Worm (Caenorhabditis elegans) whole organism, young adult: ENCODE data around the gene Y54G2A.13.

Source experiments
- F57A8.1 ChIP-seq: fragments of 200-800 bp; sonication (Bioruptor generic); optimal IDR thresholded peaks from 2 replicates; lab custom pipeline; 2018; ENCODE audit warnings: mild to moderate bottlenecking, missing genetic modification characterization, moderate library complexity, missing compliant biosample characterization
- K11D2.4 ChIP-seq: fragments of 200-800 bp; sonication (Bioruptor generic); IDR thresholded peaks from 2 replicates; pipeline ENCODE4 v1.3.6; 2022; ENCODE audit warnings: missing genetic modification reagents, missing genetic modification characterization, missing compliant biosample characterization
- K12H6.12 ChIP-seq: fragments of 200-800 bp; sonication (Bioruptor generic); optimal IDR thresholded peaks from 2 replicates; lab custom pipeline; 2018; ENCODE audit warnings: mild to moderate bottlenecking, missing genetic modification characterization, missing compliant biosample characterization
- Y53F4B.3 ChIP-seq: fragments of 200-800 bp; sonication (Bioruptor generic); IDR thresholded peaks from 2 replicates; pipeline ENCODE4 v1.3.6; 2022; ENCODE audit warnings: missing genetic modification reagents, missing genetic modification characterization, missing compliant biosample characterization
- aptf-2 ChIP-seq: fragments of 200-800 bp; sonication (Bioruptor generic); conservative IDR thresholded peaks from 2 replicates; pipeline ENCODE4 v1.3.6; 2022; ENCODE audit warnings: missing genetic modification reagents, missing genetic modification characterization, missing compliant biosample characterization
- atf-7 ChIP-seq: sonication (generic microtip); optimal IDR thresholded peaks from 2 replicates; lab custom pipeline; 2017; ENCODE audit warnings: mild to moderate bottlenecking, missing genetic modification characterization, missing compliant biosample characterization
- attf-3 ChIP-seq: fragments of 200-800 bp; sonication (Bioruptor generic); conservative IDR thresholded peaks from 2 replicates; pipeline ENCODE4 v1.3.6; 2022; ENCODE audit warnings: missing genetic modification reagents, missing genetic modification characterization, missing compliant biosample characterization
- bed-1 ChIP-seq: fragments of 200-800 bp; sonication (Bioruptor generic); IDR thresholded peaks from 2 replicates; pipeline ENCODE4 v1.3.6; 2022; ENCODE audit warnings: missing genetic modification reagents, missing genetic modification characterization, missing compliant biosample characterization
- bed-2 ChIP-seq: fragments of 200-800 bp; sonication (Bioruptor generic); IDR thresholded peaks from 2 replicates; pipeline ENCODE4 v1.3.6; 2022; ENCODE audit warnings: missing genetic modification reagents, missing genetic modification characterization, missing compliant biosample characterization
- chd-7 ChIP-seq: sonication (generic microtip); optimal IDR thresholded peaks from 2 replicates; lab custom pipeline; 2016; ENCODE audit warnings: mild to moderate bottlenecking, missing genetic modification characterization, moderate library complexity, missing compliant biosample characterization
- dox-1 ChIP-seq: fragments of 200-800 bp; sonication (Bioruptor generic); IDR thresholded peaks from 2 replicates; pipeline ENCODE4 v1.3.6; 2022; ENCODE audit warnings: missing genetic modification reagents, missing genetic modification characterization, missing compliant biosample characterization
- dpl-1 ChIP-seq: fragments of 150-350 bp; optimal IDR thresholded peaks from 2 replicates; lab custom pipeline; 2014; ENCODE audit warnings: missing biosample characterization, missing genetic modification reagents, missing genetic modification characterization
- him-1 ChIP-seq: sonication (generic microtip); optimal IDR thresholded peaks from 2 replicates; lab custom pipeline; 2016; ENCODE audit warnings: missing genotype, missing genetic modification reagents, missing genetic modification characterization, missing compliant biosample characterization
- hlh-12 ChIP-seq: sonication (generic microtip); optimal IDR thresholded peaks from 2 replicates; lab custom pipeline; 2016; ENCODE audit warnings: missing genetic modification characterization, missing compliant biosample characterization
- hsf-1 ChIP-seq: fragments of 200-800 bp; sonication (Bioruptor generic); IDR thresholded peaks from 2 replicates; pipeline ENCODE4 v1.3.6; 2022; ENCODE audit warnings: missing genetic modification reagents, missing genetic modification characterization, missing compliant biosample characterization
- lin-40 ChIP-seq: sonication (generic microtip); optimal IDR thresholded peaks from 2 replicates; lab custom pipeline; 2016; ENCODE audit warnings: missing genetic modification characterization, mild to moderate bottlenecking, missing compliant biosample characterization, missing genotype, missing genetic modification reagents
- lir-1 ChIP-seq: fragments of 200-800 bp; sonication (Bioruptor generic); conservative IDR thresholded peaks from 2 replicates; pipeline ENCODE4 v1.3.6; 2022; ENCODE audit warnings: missing genetic modification reagents, missing genetic modification characterization, missing compliant biosample characterization
- lsl-1 ChIP-seq: fragments of 200-800 bp; sonication (Bioruptor generic); optimal IDR thresholded peaks from 2 replicates; lab custom pipeline; 2018; ENCODE audit warnings: mild to moderate bottlenecking, missing genetic modification characterization, moderate library complexity, missing compliant biosample characterization
- madf-10 ChIP-seq: sonication (generic microtip); optimal IDR thresholded peaks from 2 replicates; lab custom pipeline; 2016; ENCODE audit warnings: mild to moderate bottlenecking, missing genetic modification characterization, missing compliant biosample characterization
- mes-4 ChIP-seq: sonication (generic microtip); optimal IDR thresholded peaks from 2 replicates; lab custom pipeline; 2016; ENCODE audit warnings: missing genotype, missing genetic modification characterization, missing compliant biosample characterization
- mxl-1 ChIP-seq: sonication (generic microtip); optimal IDR thresholded peaks from 2 replicates; lab custom pipeline; 2016; ENCODE audit warnings: missing genetic modification characterization, missing compliant biosample characterization
- nfyb-1 ChIP-seq: fragments of 200-800 bp; sonication (Bioruptor generic); IDR thresholded peaks from 2 replicates; pipeline ENCODE4 v1.3.6; 2022; ENCODE audit warnings: missing genetic modification reagents, missing genetic modification characterization, missing compliant biosample characterization
- nhr-80 ChIP-seq: sonication (generic microtip); optimal IDR thresholded peaks from 2 replicates; lab custom pipeline; 2016; ENCODE audit warnings: missing genetic modification characterization, missing compliant biosample characterization
- rcor-1 ChIP-seq: fragments of 200-800 bp; sonication (Bioruptor generic); IDR thresholded peaks from 2 replicates; pipeline ENCODE4 v1.3.6; 2022; ENCODE audit warnings: missing genetic modification reagents, missing genetic modification characterization, missing compliant biosample characterization
- sea-2 ChIP-seq: fragments of 200-800 bp; sonication (Bioruptor generic); IDR thresholded peaks from 2 replicates; pipeline ENCODE4 v1.3.6; 2022; ENCODE audit warnings: missing genetic modification characterization, missing compliant biosample characterization
- snpc-1.1 ChIP-seq: sonication (generic microtip); optimal IDR thresholded peaks from 2 replicates; lab custom pipeline; 2017; ENCODE audit warnings: missing genetic modification characterization, mild to moderate bottlenecking, missing compliant biosample characterization, antibody characterized with exemption, moderate library complexity, missing genotype, missing genetic modification reagents; ENCODE audit not compliant: insufficient read depth
- snpc-1.3 ChIP-seq: sonication (generic microtip); optimal IDR thresholded peaks from 2 replicates; lab custom pipeline; 2017; ENCODE audit warnings: missing genetic modification characterization, mild to moderate bottlenecking, missing compliant biosample characterization, antibody characterized with exemption, moderate library complexity, missing genotype, missing genetic modification reagents; ENCODE audit not compliant: insufficient read depth
- snpc-3.4 ChIP-seq: sonication (generic microtip); optimal IDR thresholded peaks from 2 replicates; lab custom pipeline; 2017; ENCODE audit warnings: missing genetic modification characterization, mild to moderate bottlenecking, missing compliant biosample characterization, antibody characterized with exemption, moderate library complexity, missing genotype, missing genetic modification reagents
- snpc-4 ChIP-seq, 5 experiments: fragments of 150-350 bp in 1 of 5; sonication (generic microtip) in 4 of 5; optimal IDR thresholded peaks; 2 replicates each; lab custom pipeline; 2014 to 2018; ENCODE audit warnings: missing genetic modification characterization in 5 of 5, missing biosample characterization in 3 of 5, antibody characterized with exemption in 2 of 5, mild to moderate bottlenecking in 2 of 5, missing compliant biosample characterization in 2 of 5, missing genotype in 2 of 5, moderate library complexity in 2 of 5, missing genetic modification reagents in 1 of 5
- tbp1 ChIP-seq: fragments of 200-800 bp; sonication (Bioruptor generic); optimal IDR thresholded peaks from 2 replicates; lab custom pipeline; 2018; ENCODE audit warnings: mild to moderate bottlenecking, missing genetic modification characterization, missing compliant biosample characterization
- tlf-1 ChIP-seq: fragments of 200-800 bp; sonication (Bioruptor generic); optimal IDR thresholded peaks from 2 replicates; lab custom pipeline; 2018; ENCODE audit warnings: mild to moderate bottlenecking, missing genetic modification characterization, missing compliant biosample characterization
- unc-62 ChIP-seq: fragments of 150-350 bp; optimal IDR thresholded peaks from 2 replicates; lab custom pipeline; 2014; ENCODE audit warnings: missing biosample characterization, missing genetic modification reagents, missing genetic modification characterization
- xnd-1 ChIP-seq: sonication (generic microtip); optimal IDR thresholded peaks from 2 replicates; lab custom pipeline; 2016; ENCODE audit warnings: missing genotype, missing genetic modification reagents, missing genetic modification characterization, missing compliant biosample characterization
- zfh-2 ChIP-seq: fragments of 200-800 bp; sonication (Bioruptor generic); conservative IDR thresholded peaks from 2 replicates; pipeline ENCODE4 v1.3.6; 2022; ENCODE audit warnings: missing genetic modification reagents, missing genetic modification characterization, missing compliant biosample characterization
- ztf-26 ChIP-seq: sonication (generic microtip); optimal IDR thresholded peaks from 2 replicates; lab custom pipeline; 2017; ENCODE audit warnings: missing genetic modification characterization, missing compliant biosample characterization
- ztf-28 ChIP-seq: fragments of 200-800 bp; sonication (Bioruptor generic); IDR thresholded peaks from 2 replicates; pipeline ENCODE4 v1.3.6; 2022; ENCODE audit warnings: missing genetic modification reagents, missing genetic modification characterization, missing compliant biosample characterization
- ztf-3 ChIP-seq: fragments of 200-800 bp; sonication (Bioruptor generic); optimal IDR thresholded peaks from 2 replicates; lab custom pipeline; 2018; ENCODE audit warnings: mild to moderate bottlenecking, missing genetic modification characterization, missing compliant biosample characterization

The Y54G2A.13 gene

ce11 chrIV:2826335-2826734 lies 6.8 kb upstream of the Y54G2A.13 start:
- TF ChIP-seq lir-1 (no peak), nhr-80 (tag; lab: Kevin White, UChicago) (peak; percentile 58)

- TF ChIP-seq snpc-4 (GFP tag; optimal IDR thresholded peaks at IDR 0.05; lab: Kevin White, UChicago) (peak; percentile 89), snpc-4 (tag; optimal IDR thresholded peaks at IDR 0.05; lab: Kevin White, UChicago) (peak; percentile 77 to 95 (median 90)), rcor-1 (GFP tag; lab: Robert Waterston, UW) (no peak), zfh-2 (GFP tag; lab: Robert Waterston, UW) (no peak), Y53F4B.3 (GFP tag; lab: Robert Waterston, UW) (no peak), tbp1 (peak; percentile 37), atf-7 (tag; lab: Kevin White, UChicago) (peak; percentile 3), dox-1 (GFP tag; lab: Robert Waterston, UW) (no peak), F57A8.1 (no peak), lsl-1 (peak; percentile 5), aptf-2 (GFP tag; lab: Robert Waterston, UW) (no peak), snpc-1.3 (tag; lab: Kevin White, UChicago) (peak; percentile 45), him-1 (tag; lab: Kevin White, UChicago) (peak; percentile 83), K12H6.12 (tag; lab: Kevin White, UChicago) (no peak), snpc-1.1 (tag; lab: Kevin White, UChicago) (peak; percentile 94), snpc-3.4 (tag; lab: Kevin White, UChicago) (peak; percentile 76), hsf-1 (GFP tag; lab: Robert Waterston, UW) (no peak), lin-40 (tag; lab: Kevin White, UChicago) (no peak), K11D2.4 (GFP tag; lab: Robert Waterston, UW) (no peak)
These were observed 6.0 kb upstream of the Y54G2A.13 start for ce11 chrIV:2825460-2826103.

- TF ChIP-seq F57A8.1 (no peak), ztf-28 (GFP tag; lab: Robert Waterston, UW) (no peak), mxl-1 (tag; lab: Kevin White, UChicago) (no peak), chd-7 (tag; lab: Kevin White, UChicago) (no peak), hlh-12 (tag; lab: Kevin White, UChicago) (no peak), dpl-1 (no peak), mes-4 (tag; lab: Kevin White, UChicago) (no peak), sea-2 (no peak), unc-62 (no peak)
- TF ChIP-seq, all 124 proteins: peak for 0
These were observed 3.9 kb upstream of the Y54G2A.13 start, which contains the start of gene clec-80 for ce11 chrIV:2823446-2823845. Gene clec-80, plus strand, starts transcription at chrIV:2823746.

- TF ChIP-seq ztf-26 (no peak), lin-40 (tag; lab: Kevin White, UChicago) (no peak), bed-2 (GFP tag; lab: Robert Waterston, UW) (no peak), tlf-1 (GFP tag; lab: Kevin White, UChicago) (no peak), snpc-1.3 (tag; lab: Kevin White, UChicago) (no peak), madf-10 (tag; lab: Kevin White, UChicago) (no peak), attf-3 (no peak), xnd-1 (tag; lab: Kevin White, UChicago) (no peak), nfyb-1 (no peak), hlh-12 (tag; lab: Kevin White, UChicago) (no peak), ztf-3 (GFP tag; lab: Kevin White, UChicago) (no peak), tbp1 (no peak), bed-1 (GFP tag; lab: Robert Waterston, UW) (no peak)
These were observed 875 bp upstream of the Y54G2A.13 start, which contains the start of gene Y54G2A.37 for ce11 chrIV:2820408-2820807. Gene Y54G2A.37, plus strand, starts transcription at chrIV:2820708.
